Worm (Caenorhabditis elegans): ENCODE measurements around the gene srx-4.

DNA sequence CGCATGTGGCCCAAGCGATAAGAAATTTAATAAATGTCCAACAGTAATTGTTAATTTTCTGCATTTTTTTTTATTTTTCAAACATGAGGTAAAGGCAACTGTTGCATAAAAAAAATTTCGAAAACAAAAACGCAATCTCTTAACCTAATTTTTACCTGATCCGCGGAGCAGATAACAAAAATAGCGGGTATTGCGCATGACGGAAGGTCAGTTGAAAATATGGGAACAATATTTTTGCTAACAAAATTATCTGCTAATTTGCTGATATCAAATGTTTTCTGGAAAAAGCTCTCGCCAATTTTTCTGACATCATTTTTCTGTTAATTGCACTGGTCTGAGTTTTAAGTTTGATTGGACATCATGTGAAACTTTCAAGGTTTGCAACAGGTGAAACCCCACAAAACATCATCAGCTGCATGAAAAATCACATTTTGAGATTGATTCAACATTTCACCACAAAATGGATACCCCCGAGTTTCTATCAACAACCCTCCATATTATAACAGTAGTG is 28.2 kb downstream of the srx-4 start, which contains the start of the genes F31F4.11 and srh-266:
- TF ChIP-seq pes-1 (GFP tag; IDR thresholded peaks at IDR 0.05): no peak
- no peak for TF ChIP-seq tbx-11 (GFP tag; IDR thresholded peaks at IDR 0.05)
- TF ChIP-seq flt-1 (GFP tag; IDR thresholded peaks at IDR 0.05): no peak
- no peak for TF ChIP-seq hnd-1 (tag; optimal IDR thresholded peaks at IDR 0.05)

All from whole organism, early embryonic.